Fruit fly (Drosophila melanogaster): ENCODE results near the gene CG10903.

The CG10903 gene

dm6 chr3R:7999530-8000116 is 30.6 kb upstream of the CG10903 start, which contains the start of gene PIG-H (continued):
- TF ChIP-seq CG17361 (GFP tag; IDR thresholded peaks at IDR 0.05): peak; percentile 56; the same call in 2 of the 3 replicates
- no peak for TF ChIP-seq B-H1 (GFP tag; IDR thresholded peaks at IDR 0.05)
- no peak for TF ChIP-seq CG11456 (GFP tag; IDR thresholded peaks at IDR 0.05)
- TF ChIP-seq CG12659 (GFP tag; optimal IDR thresholded peaks at IDR 0.05): peak; percentile 50
- TF ChIP-seq CG1647 (GFP tag; optimal IDR thresholded peaks at IDR 0.05): no peak
- no peak for TF ChIP-seq CG3163 (GFP tag; optimal IDR thresholded peaks at IDR 0.05)
- no peak for TF ChIP-seq kah (GFP tag; optimal IDR thresholded peaks at IDR 0.05)
- no peak for TF ChIP-seq CG10979 (tag; optimal IDR thresholded peaks at IDR 0.05)
- no peak for TF ChIP-seq cad (GFP tag; optimal IDR thresholded peaks at IDR 0.05)
- TF ChIP-seq sob (GFP tag; IDR thresholded peaks at IDR 0.05): no peak
- TF ChIP-seq gfzf (GFP tag; optimal IDR thresholded peaks at IDR 0.05): peak; percentile 73
- TF ChIP-seq NC2α (GFP tag; optimal IDR thresholded peaks at IDR 0.05): no peak
- TF ChIP-seq Deaf1 (tag; optimal IDR thresholded peaks at IDR 0.05): no peak
- TF ChIP-seq CG9817 (tag; optimal IDR thresholded peaks at IDR 0.05): no peak
- no peak for TF ChIP-seq z (GFP tag; IDR thresholded peaks at IDR 0.05)
- TF ChIP-seq maf-S (GFP tag; optimal IDR thresholded peaks at IDR 0.05): no peak
- no peak for TF ChIP-seq CG12104 (GFP tag; optimal IDR thresholded peaks at IDR 0.05)
- no peak for TF ChIP-seq CG6854 (GFP tag; optimal IDR thresholded peaks at IDR 0.05)
- TF ChIP-seq Rfx (GFP tag; IDR thresholded peaks at IDR 0.05): no peak
- no peak for TF ChIP-seq rib (GFP tag; IDR thresholded peaks at IDR 0.05)
- no peak for TF ChIP-seq otp (GFP tag; IDR thresholded peaks at IDR 0.05)
- TF ChIP-seq Dip3 (GFP tag; optimal IDR thresholded peaks at IDR 0.05): no peak
- TF ChIP-seq zen2 (GFP tag; IDR thresholded peaks at IDR 0.05; ENCODE audit: partially characterized antibody): no peak
- TF ChIP-seq CG13894 (tag; optimal IDR thresholded peaks at IDR 0.05): no peak
- TF ChIP-seq shn (GFP tag; optimal IDR thresholded peaks at IDR 0.05): no peak
- no peak for TF ChIP-seq CG12236 (GFP tag; optimal IDR thresholded peaks at IDR 0.05)
- TF ChIP-seq usp (GFP tag; optimal IDR thresholded peaks at IDR 0.05): no peak
- TF ChIP-seq Atf3 (GFP tag; optimal IDR thresholded peaks at IDR 0.05): no peak
- no peak for TF ChIP-seq zfh1 (GFP tag; IDR thresholded peaks at IDR 0.05)
- no peak for TF ChIP-seq Bdp1 (GFP tag; optimal IDR thresholded peaks at IDR 0.05)
- TF ChIP-seq CG31365 (tag; optimal IDR thresholded peaks at IDR 0.05): no peak
- no peak for TF ChIP-seq Six4 (GFP tag; optimal IDR thresholded peaks at IDR 0.05)
- no peak for TF ChIP-seq D19B (GFP tag; optimal IDR thresholded peaks at IDR 0.05)
- no peak for TF ChIP-seq al (GFP tag; IDR thresholded peaks at IDR 0.05)
- peak; percentile 17 for TF ChIP-seq sug (tag; optimal IDR thresholded peaks at IDR 0.05)
- TF ChIP-seq CG10431 (GFP tag; optimal IDR thresholded peaks at IDR 0.05): peak; percentile 53
- TF ChIP-seq slp2 (GFP tag; optimal IDR thresholded peaks at IDR 0.05): no peak
- no peak for TF ChIP-seq CG8765 (GFP tag; IDR thresholded peaks at IDR 0.05)
- no peak for TF ChIP-seq dpn (GFP tag; optimal IDR thresholded peaks at IDR 0.05)
- no peak for TF ChIP-seq NK7.1 (GFP tag; optimal IDR thresholded peaks at IDR 0.05)
- no peak for TF ChIP-seq CG33557 (GFP tag; optimal IDR thresholded peaks at IDR 0.05)
- TF ChIP-seq CG8089 (GFP tag; optimal IDR thresholded peaks at IDR 0.05): no peak
- no peak for TF ChIP-seq Tbp (GFP tag; optimal IDR thresholded peaks at IDR 0.05)
- no peak for TF ChIP-seq Jarid2 (GFP tag; optimal IDR thresholded peaks at IDR 0.05)
- no peak for TF ChIP-seq wek (GFP tag; optimal IDR thresholded peaks at IDR 0.05)
- no peak for TF ChIP-seq yki (optimal IDR thresholded peaks at IDR 0.05)
- TF ChIP-seq Taf1 (GFP tag; IDR thresholded peaks at IDR 0.05): no peak
- no peak for TF ChIP-seq dimm (GFP tag; IDR thresholded peaks at IDR 0.05)
- TF ChIP-seq CG2712 (tag; optimal IDR thresholded peaks at IDR 0.05): peak; percentile 44
- no peak for TF ChIP-seq CG8478 (optimal IDR thresholded peaks at IDR 0.05)
- TF ChIP-seq run (tag; optimal IDR thresholded peaks at IDR 0.05): no peak
- TF ChIP-seq sd (tag; optimal IDR thresholded peaks at IDR 0.05): peak; percentile 74
- TF ChIP-seq CG4404 (GFP tag; IDR thresholded peaks at IDR 0.05): no peak
- no peak for TF ChIP-seq tx (GFP tag; optimal IDR thresholded peaks at IDR 0.05)
